Fruit fly (Drosophila melanogaster): ENCODE results near the gene ro.

ro gene

dm6 chr3R:26923830-26924333 lies 42.9 kb upstream of the ro start (continued):
- TF ChIP-seq CG6689 (GFP tag; IDR thresholded peaks at IDR 0.05) (0 out of 2 replicates have a peak, but pooled peaks have one; percentile 26), CG7786 (GFP tag; optimal IDR thresholded peaks at IDR 0.05) (no peak), esg (GFP tag; conservative IDR thresholded peaks at IDR 0.05) (no peak), CG7372 (GFP tag; IDR thresholded peaks at IDR 0.05) (no peak; the same call in 1 of the 2 replicates), CG2712 (tag; optimal IDR thresholded peaks at IDR 0.05) (peak; percentile 40), zfh2 (GFP tag; optimal IDR thresholded peaks at IDR 0.05) (no peak), Vsx1 (GFP tag; optimal IDR thresholded peaks at IDR 0.05) (peak; percentile 66), CG11723 (GFP tag; optimal IDR thresholded peaks at IDR 0.05) (peak; percentile 53), tll (GFP tag; optimal IDR thresholded peaks at IDR 0.05) (no peak), onecut (GFP tag; IDR thresholded peaks at IDR 0.05) (0 out of 2 replicates have a peak, but pooled peaks have one; percentile 33), Fer3 (tag; optimal IDR thresholded peaks at IDR 0.05) (peak; percentile 53), run (tag; optimal IDR thresholded peaks at IDR 0.05) (peak; percentile 67), org-1 (GFP tag; optimal IDR thresholded peaks at IDR 0.05) (peak; percentile 49), nau (GFP tag; optimal IDR thresholded peaks at IDR 0.05) (peak; percentile 52), CG15011 (GFP tag; optimal IDR thresholded peaks at IDR 0.05) (peak; percentile 23), CG18619 (GFP tag; optimal IDR thresholded peaks at IDR 0.05) (peak; percentile 33), Dll (GFP tag; IDR thresholded peaks at IDR 0.05; ENCODE audit: partially characterized antibody) (no peak), Dek (tag; optimal IDR thresholded peaks at IDR 0.05) (peak; percentile 1), chif (GFP tag; optimal IDR thresholded peaks at IDR 0.05) (peak in 1 of 2 experiments; percentile 7), Stat92E (GFP tag; optimal IDR thresholded peaks at IDR 0.05) (no peak), H2.0 (GFP tag; IDR thresholded peaks at IDR 0.05) (no peak), CG7839 (tag; optimal IDR thresholded peaks at IDR 0.05) (peak; percentile 68), maf-S (GFP tag; optimal IDR thresholded peaks at IDR 0.05) (no peak), zfh1 (GFP tag; IDR thresholded peaks at IDR 0.05) (peak; percentile 24; the same call in 1 of the 3 replicates), Eip74EF (GFP tag; optimal IDR thresholded peaks at IDR 0.05) (peak in 1 of 2 experiments; percentile 82), Sry-β (GFP tag; optimal IDR thresholded peaks at IDR 0.05) (peak; percentile 3), D (optimal IDR thresholded peaks at IDR 0.05) (no peak), D (GFP tag; optimal IDR thresholded peaks at IDR 0.05) (peak; percentile 20), row (GFP tag; IDR thresholded peaks at IDR 0.05) (0 out of 3 replicates have a peak, but pooled peaks have one; percentile 14), Myb (GFP tag; optimal IDR thresholded peaks at IDR 0.05) (no peak), Sox102F (GFP tag; optimal IDR thresholded peaks at IDR 0.05) (peak; percentile 60), lmd (GFP tag; IDR thresholded peaks at IDR 0.05) (peak; percentile 44; the same call in 1 of the 2 replicates), CG18599 (GFP tag; optimal IDR thresholded peaks at IDR 0.05) (peak; percentile 27), Camta (GFP tag; optimal IDR thresholded peaks at IDR 0.05) (no peak), CG12299 (tag; optimal IDR thresholded peaks at IDR 0.05) (peak; percentile 37), bab2 (GFP tag; optimal IDR thresholded peaks at IDR 0.05) (peak; percentile 60), Awh (GFP tag; IDR thresholded peaks at IDR 0.05) (0 out of 2 replicates have a peak, but pooled peaks have one; percentile 13), bcd (GFP tag; optimal IDR thresholded peaks at IDR 0.05) (peak; percentile 48), sens (GFP tag) (peak; percentile 85), CTCF (GFP tag; optimal IDR thresholded peaks at IDR 0.05) (peak; percentile 9), CG13123 (GFP tag; optimal IDR thresholded peaks at IDR 0.05) (no peak), lola (GFP tag; optimal IDR thresholded peaks at IDR 0.05) (peak in 1 of 3 experiments; percentile 6), CG31441 (GFP tag; IDR thresholded peaks at IDR 0.05) (peak; percentile 48), ssp (GFP tag; IDR thresholded peaks at IDR 0.05) (no peak), BtbVII (GFP tag; optimal IDR thresholded peaks at IDR 0.05) (peak; percentile 77), CG12071 (GFP tag; optimal IDR thresholded peaks at IDR 0.05) (peak; percentile 53), Hmr (GFP tag; optimal IDR thresholded peaks at IDR 0.05) (peak; percentile 61), CG14050 (GFP tag; IDR thresholded peaks at IDR 0.05) (no peak), dysf (GFP tag; IDR thresholded peaks at IDR 0.05) (peak; percentile 29; the same call in 1 of the 3 replicates), wek (GFP tag; optimal IDR thresholded peaks at IDR 0.05) (peak; percentile 45)

All from whole organism, embryonic.